Worm (Caenorhabditis elegans) whole organism, L4/young adult: ENCODE measurements around the gene gana-1.

Source experiments
- W03F9.2 ChIP-seq: fragments of 150-350 bp; optimal IDR thresholded peaks from 2 replicates; lab custom pipeline; 2014; ENCODE audit warnings: missing biosample characterization, missing genetic modification characterization
- him-1 ChIP-seq: sonication (generic microtip); optimal IDR thresholded peaks from 2 replicates; lab custom pipeline; 2016; ENCODE audit warnings: missing genotype, missing genetic modification reagents, missing genetic modification characterization, missing compliant biosample characterization

DNA sequence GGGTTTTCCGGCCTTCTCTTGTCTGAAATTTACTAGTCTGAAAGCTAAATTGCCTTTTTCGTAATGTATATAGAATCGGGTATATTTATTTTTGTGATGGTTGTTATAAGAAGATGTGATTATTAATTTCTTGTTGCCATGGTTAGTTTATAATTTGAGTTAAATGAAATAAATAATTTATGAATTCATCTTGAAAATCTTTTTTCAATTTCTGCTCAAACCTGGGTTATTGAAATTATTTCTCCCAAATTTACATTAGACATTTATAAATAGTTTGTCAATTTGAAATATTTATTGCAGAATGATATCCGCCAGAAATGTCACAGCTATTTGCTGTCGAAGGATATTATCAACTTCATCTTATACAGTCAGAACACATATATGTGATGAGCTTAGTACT is 38.6 kb upstream of the gana-1 start, which contains the start of gene dars-2:
- TF ChIP-seq him-1 (no peak), W03F9.2 (no peak)
